Worm (Caenorhabditis elegans): ENCODE data around the gene F55F10.1.

The F55F10.1 gene

DNA sequence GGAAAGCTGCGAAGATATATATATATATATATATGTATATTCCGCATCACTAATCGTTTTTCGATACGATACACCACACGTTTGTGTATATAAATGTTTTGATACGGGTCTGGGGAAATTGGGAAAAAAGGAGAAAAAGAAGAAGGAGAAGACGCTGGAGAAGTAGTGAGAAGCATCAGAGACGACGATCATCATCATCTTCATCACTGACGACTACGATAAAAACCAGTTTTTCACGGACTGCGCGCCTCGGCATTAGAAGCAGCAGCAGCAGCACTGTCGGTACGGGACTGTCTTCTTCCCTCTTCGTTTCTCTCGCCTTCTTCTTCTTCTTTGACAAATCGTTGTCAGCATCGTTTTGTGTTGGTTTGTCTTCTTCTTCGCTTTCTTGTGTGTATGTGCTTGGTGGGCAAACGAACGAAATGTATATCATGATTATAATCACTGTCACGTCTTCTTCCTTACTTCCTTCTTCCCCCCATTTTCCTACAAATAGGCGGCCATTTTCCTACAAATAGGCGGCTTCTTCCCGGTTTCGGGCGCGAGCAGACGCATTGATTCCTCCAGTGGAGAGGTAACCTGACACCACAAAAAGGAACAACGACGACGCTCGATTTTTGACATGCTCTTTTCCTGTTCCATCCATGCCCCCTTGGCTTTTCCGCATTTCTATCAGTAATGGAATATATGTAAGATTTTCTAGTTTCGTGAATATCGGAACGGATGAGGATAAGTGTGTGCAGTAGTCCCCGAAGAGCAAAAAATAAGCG lies 35.6 kb downstream of the F55F10.1 start:
- no peak for TF ChIP-seq lin-29 (GFP tag; IDR thresholded peaks at IDR 0.05)
- peak; percentile 25; the same call in 1 of the 2 replicates for TF ChIP-seq set-16 (GFP tag; IDR thresholded peaks at IDR 0.05)
- TF ChIP-seq lin-15B (tag; optimal IDR thresholded peaks at IDR 0.05) = no peak
- TF ChIP-seq lsy-2 (tag; optimal IDR thresholded peaks at IDR 0.05) = peak in 1 of 2 experiments; percentile 2
- TF ChIP-seq nhr-28 (tag; optimal IDR thresholded peaks at IDR 0.05) = peak; percentile 70
- peak; percentile 4 for TF ChIP-seq mep-1 (tag; optimal IDR thresholded peaks at IDR 0.05)
- TF ChIP-seq mxl-3 (GFP tag; optimal IDR thresholded peaks at IDR 0.05) = peak; percentile 43
- TF ChIP-seq hlh-11 (tag; optimal IDR thresholded peaks at IDR 0.05) = peak; percentile 57
- TF ChIP-seq T26A8.4 (GFP tag; IDR thresholded peaks at IDR 0.05) = no peak
- TF ChIP-seq unc-62 (GFP tag; optimal IDR thresholded peaks at IDR 0.05 in 1 of 2) = peak in 1 of 2 experiments; percentile 17
- TF ChIP-seq unc-62 (tag; optimal IDR thresholded peaks at IDR 0.05) = no peak
- peak; percentile 92 for TF ChIP-seq aha-1 (tag)
- TF ChIP-seq mdl-1 (tag; optimal IDR thresholded peaks at IDR 0.05) = peak in 1 of 2 experiments; percentile 15

DNA sequence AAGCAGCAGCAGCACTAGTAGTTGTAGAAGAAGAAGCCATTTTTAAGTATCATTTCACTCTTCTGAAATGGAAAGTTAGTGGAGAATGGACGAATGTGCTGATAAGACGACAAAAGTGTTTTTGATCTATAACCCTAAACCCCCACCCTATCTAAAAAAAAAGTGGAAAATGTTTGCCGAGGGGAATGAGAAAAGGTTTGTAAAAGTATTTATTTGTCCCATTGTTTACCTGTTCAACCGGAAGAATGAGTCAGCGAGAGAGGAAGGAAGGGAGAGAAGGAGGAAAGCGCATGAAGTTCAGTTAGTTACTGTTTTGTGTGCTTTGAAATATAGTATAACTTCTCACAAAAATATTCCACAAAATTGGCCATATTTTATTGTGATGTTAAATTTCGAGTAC lies 36.5 kb downstream of the F55F10.1 start:
- TF ChIP-seq zfp-2 (tag; optimal IDR thresholded peaks at IDR 0.05) (no peak), lsy-2 (tag; optimal IDR thresholded peaks at IDR 0.05) (peak in 1 of 2 experiments; percentile 16), ceh-62 (tag; optimal IDR thresholded peaks at IDR 0.05) (no peak), T26A8.4 (GFP tag; IDR thresholded peaks at IDR 0.05) (no peak), nhr-77 (tag; optimal IDR thresholded peaks at IDR 0.05) (no peak), daf-16 (GFP tag; optimal IDR thresholded peaks at IDR 0.05) (no peak), daf-16 (tag; optimal IDR thresholded peaks at IDR 0.05) (peak; percentile 76), dve-1 (tag; optimal IDR thresholded peaks at IDR 0.05; ENCODE audit: insufficient read depth) (peak; percentile 29), mep-1 (tag; optimal IDR thresholded peaks at IDR 0.05) (peak; percentile 9), pqm-1 (tag; optimal IDR thresholded peaks at IDR 0.05) (peak; percentile 18), daf-8 (GFP tag; IDR thresholded peaks at IDR 0.05) (no peak), fkh-10 (GFP tag; optimal IDR thresholded peaks at IDR 0.05) (no peak), pha-4 (GFP tag; IDR thresholded peaks at IDR 0.05) (no peak), pha-4 (tag; optimal IDR thresholded peaks at IDR 0.05) (peak; percentile 47)

DNA sequence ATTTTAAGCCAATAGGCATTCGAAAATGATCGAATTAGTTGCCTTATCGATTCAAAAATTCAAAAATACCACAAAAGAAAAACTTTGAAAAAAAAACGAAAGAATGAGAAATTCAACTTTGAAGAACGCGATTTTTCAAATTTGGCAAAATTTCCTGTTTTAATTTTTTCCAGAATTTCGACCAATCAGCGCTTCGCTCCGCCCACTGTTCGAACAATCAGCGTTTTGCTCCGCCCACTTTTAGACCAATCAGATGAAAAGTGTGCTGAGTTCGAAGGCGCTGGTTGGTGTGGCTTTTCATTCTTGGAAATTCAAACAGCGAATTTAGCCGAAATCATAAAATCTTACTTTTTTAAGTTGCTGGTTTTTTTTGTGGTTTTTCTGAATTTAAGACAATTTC lies 36.9 kb downstream of the F55F10.1 start:
- TF ChIP-seq nhr-42 (GFP tag; IDR thresholded peaks at IDR 0.05) (no peak), F49E8.2 (tag; optimal IDR thresholded peaks at IDR 0.05; ENCODE audit: borderline replicate concordance) (no peak), aha-1 (tag) (peak; percentile 24)

DNA sequence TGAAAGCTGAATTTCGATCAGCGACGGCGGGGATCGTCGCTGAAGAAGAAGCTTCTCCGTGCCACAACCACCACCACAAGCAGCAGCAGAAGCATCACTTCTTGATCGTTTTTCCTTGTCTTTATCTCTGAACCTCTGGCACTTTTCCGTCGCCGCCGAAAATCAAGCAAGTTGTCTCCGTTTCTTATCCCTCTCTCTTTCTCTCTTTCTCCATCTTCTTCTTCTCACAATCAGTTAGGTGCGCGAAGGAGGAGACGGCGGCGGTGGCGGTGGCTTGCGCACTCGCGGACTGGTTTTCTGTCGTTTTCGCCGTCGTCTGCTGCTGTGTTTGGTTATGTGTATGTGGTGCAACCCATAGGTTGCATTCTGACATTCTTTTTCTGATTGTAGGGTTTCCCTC lies 37.8 kb downstream of the F55F10.1 start:
- TF ChIP-seq fkh-10 (GFP tag; optimal IDR thresholded peaks at IDR 0.05) = no peak
- no peak for TF ChIP-seq ceh-62 (tag; optimal IDR thresholded peaks at IDR 0.05)
- peak; percentile 68 for TF ChIP-seq mxl-3 (GFP tag; optimal IDR thresholded peaks at IDR 0.05)
- no peak for TF ChIP-seq madf-5 (GFP tag; IDR thresholded peaks at IDR 0.05)
- no peak for TF ChIP-seq nhr-28 (tag; optimal IDR thresholded peaks at IDR 0.05)
- peak; percentile 2 for TF ChIP-seq hlh-30 (tag; optimal IDR thresholded peaks at IDR 0.05; ENCODE audit: insufficient read depth)
- no peak for TF ChIP-seq ceh-82 (tag; optimal IDR thresholded peaks at IDR 0.05)
- TF ChIP-seq dmd-9 (GFP tag; IDR thresholded peaks at IDR 0.05) = no peak
- TF ChIP-seq daf-16 (GFP tag; optimal IDR thresholded peaks at IDR 0.05) = no peak
- TF ChIP-seq daf-16 (tag; optimal IDR thresholded peaks at IDR 0.05) = no peak
- no peak for TF ChIP-seq pqm-1 (tag; optimal IDR thresholded peaks at IDR 0.05)
- no peak for TF ChIP-seq attf-4 (tag; optimal IDR thresholded peaks at IDR 0.05)
- no peak for TF ChIP-seq F10B5.3 (tag; optimal IDR thresholded peaks at IDR 0.05)
- TF ChIP-seq Y75B8A.6 (GFP tag; IDR thresholded peaks at IDR 0.05) = no peak
- no peak for TF ChIP-seq ces-1 (GFP tag; optimal IDR thresholded peaks at IDR 0.05)
- TF ChIP-seq nhr-6 (tag; optimal IDR thresholded peaks at IDR 0.05) = no peak
- TF ChIP-seq nhr-48 (tag; optimal IDR thresholded peaks at IDR 0.05) = no peak
- no peak for TF ChIP-seq nhr-237 (tag; optimal IDR thresholded peaks at IDR 0.05)
- TF ChIP-seq hif-1 (tag; optimal IDR thresholded peaks at IDR 0.05) = no peak
- TF ChIP-seq snpc-4 (tag; optimal IDR thresholded peaks at IDR 0.05) = no peak
- no peak for TF ChIP-seq unc-39 (tag; optimal IDR thresholded peaks at IDR 0.05)
- TF ChIP-seq zip-11 (GFP tag; IDR thresholded peaks at IDR 0.05) = no peak
- no peak for TF ChIP-seq rbr-2 (tag; optimal IDR thresholded peaks at IDR 0.05)
- peak; percentile 22; the same call in 1 of the 2 replicates for TF ChIP-seq lin-38 (GFP tag; IDR thresholded peaks at IDR 0.05)
- TF ChIP-seq mxl-2 (GFP tag; conservative IDR thresholded peaks at IDR 0.05) = no peak
- 0 out of 2 replicates have a peak, but pooled peaks have one; percentile 14 for TF ChIP-seq pha-4 (GFP tag; IDR thresholded peaks at IDR 0.05)
- no peak for TF ChIP-seq pha-4 (tag; optimal IDR thresholded peaks at IDR 0.05)
- TF ChIP-seq F49E8.2 (tag; optimal IDR thresholded peaks at IDR 0.05; ENCODE audit: borderline replicate concordance) = no peak
- TF ChIP-seq mep-1 (tag; optimal IDR thresholded peaks at IDR 0.05) = peak; percentile 39

Data from whole organism, L4 larva.